Worm (Caenorhabditis elegans) whole organism, early embryonic: ENCODE data around the gene K06G5.3.

Source experiments
- ama-1 ChIP-seq: fragments of 150-350 bp; optimal IDR thresholded peaks from 2 replicates; lab custom pipeline; 2014
- tbx-11 ChIP-seq: fragments of 200-800 bp; sonication (Bioruptor generic); IDR thresholded peaks from 2 replicates; pipeline ENCODE4 v1.3.6; 2022; ENCODE audit warnings: missing genetic modification characterization, missing compliant biosample characterization

- TF ChIP-seq ama-1 (lab: Kevin White, UChicago) (no peak), tbx-11 (GFP tag; lab: Robert Waterston, UW) (no peak)
Observed at ce11 chrX:14243345-14243961, 20.4 kb upstream of the K06G5.3 start, which contains the start of gene K04C1.3.
